Worm (Caenorhabditis elegans) whole organism, L2 larva: ENCODE measurements around the gene irld-3.

Source experiments
- F13H6.1 ChIP-seq: sonication (generic microtip); optimal IDR thresholded peaks from 2 replicates; lab custom pipeline; 2016; ENCODE audit warnings: missing genetic modification characterization, missing compliant biosample characterization
- R02D3.7 ChIP-seq: fragments of 150-350 bp; optimal IDR thresholded peaks from 2 replicates; lab custom pipeline; 2014; ENCODE audit warnings: missing biosample characterization, missing genetic modification characterization
- Y55F3AM.14 ChIP-seq: fragments of 200-800 bp; sonication (Bioruptor generic); optimal IDR thresholded peaks from 2 replicates; lab custom pipeline; 2018; ENCODE audit warnings: mild to moderate bottlenecking, missing genetic modification characterization, missing compliant biosample characterization
- alr-1 ChIP-seq: fragments of 150-350 bp; optimal IDR thresholded peaks from 2 replicates; lab custom pipeline; 2014; ENCODE audit warnings: missing biosample characterization, missing genetic modification characterization
- aly-2 ChIP-seq: fragments of 150-350 bp; optimal IDR thresholded peaks from 2 replicates; lab custom pipeline; 2014; ENCODE audit warnings: missing biosample characterization, missing genetic modification characterization
- blmp-1 ChIP-seq: sonication (generic microtip); optimal IDR thresholded peaks from 2 replicates; lab custom pipeline; 2017; ENCODE audit warnings: missing genetic modification characterization, mild to moderate bottlenecking, missing compliant biosample characterization, antibody characterized with exemption, moderate library complexity; ENCODE audit not compliant: insufficient read depth
- ceh-16 ChIP-seq: fragments of 150-350 bp; optimal IDR thresholded peaks from 2 replicates; lab custom pipeline; 2014; ENCODE audit warnings: missing biosample characterization, missing genetic modification characterization
- ceh-82 ChIP-seq: fragments of 150-350 bp; optimal IDR thresholded peaks from 2 replicates; lab custom pipeline; 2014; ENCODE audit warnings: missing biosample characterization, missing genetic modification characterization
- crh-2 ChIP-seq: sonication (generic microtip); optimal IDR thresholded peaks from 2 replicates; lab custom pipeline; 2017; ENCODE audit warnings: missing biosample characterization, missing genetic modification characterization
- dmd-4 ChIP-seq: sonication (generic microtip); optimal IDR thresholded peaks from 2 replicates; lab custom pipeline; 2017; ENCODE audit warnings: missing biosample characterization, missing genetic modification characterization
- egl-27 ChIP-seq: sonication (generic microtip); optimal IDR thresholded peaks from 3 replicates; lab custom pipeline; 2017; ENCODE audit warnings: missing biosample characterization, missing genetic modification reagents, missing genetic modification characterization
- elt-3 ChIP-seq: sonication (generic microtip); optimal IDR thresholded peaks from 2 replicates; lab custom pipeline; 2017; ENCODE audit warnings: missing biosample characterization, missing genetic modification characterization
- fos-1 ChIP-seq: fragments of 150-350 bp; optimal IDR thresholded peaks from 2 replicates; lab custom pipeline; 2014; ENCODE audit warnings: missing biosample characterization, missing genetic modification characterization
- lin-11 ChIP-seq: fragments of 150-350 bp; sonication (generic microtip); optimal IDR thresholded peaks from 2 replicates; lab custom pipeline; 2014; ENCODE audit warnings: missing biosample characterization, missing genetic modification characterization, inconsistent platforms, mixed read lengths
- lin-13 ChIP-seq: fragments of 150-350 bp; optimal IDR thresholded peaks from 2 replicates; lab custom pipeline; 2014; ENCODE audit warnings: missing biosample characterization, missing genetic modification reagents, missing genetic modification characterization
- lin-39 ChIP-seq: fragments of 150-350 bp; optimal IDR thresholded peaks from 2 replicates; lab custom pipeline; 2014; ENCODE audit warnings: missing biosample characterization, missing genetic modification reagents, missing genetic modification characterization
- lsy-2 ChIP-seq, 2 experiments: fragments of 150-350 bp in 1 of 2; sonication (generic microtip) in 1 of 2; optimal IDR thresholded peaks; 2 replicates each; lab custom pipeline; 2014 to 2017; ENCODE audit warnings: missing biosample characterization in 2 of 2, missing genetic modification characterization in 2 of 2
- mab-5 ChIP-seq: fragments of 150-350 bp; optimal IDR thresholded peaks from 2 replicates; lab custom pipeline; 2014; ENCODE audit warnings: missing biosample characterization, missing genetic modification characterization
- mbf-1 ChIP-seq: sonication (generic microtip); optimal IDR thresholded peaks from 2 replicates; lab custom pipeline; 2017; ENCODE audit warnings: missing biosample characterization, missing genetic modification characterization
- mdl-1 ChIP-seq, 2 experiments: fragments of 150-350 bp in 1 of 2; sonication (generic microtip) in 1 of 2; optimal IDR thresholded peaks; 2 replicates each; lab custom pipeline; 2017; ENCODE audit warnings: missing biosample characterization in 2 of 2, missing genetic modification characterization in 2 of 2
- nhr-11 ChIP-seq: fragments of 150-350 bp; optimal IDR thresholded peaks from 2 replicates; lab custom pipeline; 2014; ENCODE audit warnings: missing biosample characterization, missing genetic modification characterization
- nhr-12 ChIP-seq: fragments of 150-350 bp; optimal IDR thresholded peaks from 2 replicates; lab custom pipeline; 2014; ENCODE audit warnings: missing biosample characterization, missing genetic modification characterization
- nhr-129 ChIP-seq: fragments of 150-350 bp; optimal IDR thresholded peaks from 2 replicates; lab custom pipeline; 2014; ENCODE audit warnings: missing biosample characterization, missing genetic modification characterization
- nhr-21 ChIP-seq: fragments of 150-350 bp; optimal IDR thresholded peaks from 2 replicates; lab custom pipeline; 2014; ENCODE audit warnings: missing biosample characterization, missing genetic modification characterization
- nhr-23 ChIP-seq: fragments of 150-350 bp; optimal IDR thresholded peaks from 2 replicates; lab custom pipeline; 2014; ENCODE audit warnings: missing biosample characterization, missing genetic modification reagents, missing genetic modification characterization
- nhr-237 ChIP-seq: fragments of 150-350 bp; optimal IDR thresholded peaks from 2 replicates; lab custom pipeline; 2014; ENCODE audit warnings: missing biosample characterization, missing genetic modification characterization
- nhr-77 ChIP-seq: fragments of 150-350 bp; optimal IDR thresholded peaks from 2 replicates; lab custom pipeline; 2014; ENCODE audit warnings: missing biosample characterization, missing genetic modification characterization
- peb-1 ChIP-seq: fragments of 150-350 bp; optimal IDR thresholded peaks from 2 replicates; lab custom pipeline; 2014; ENCODE audit warnings: missing biosample characterization, missing genetic modification characterization
- sem-4 ChIP-seq: fragments of 150-350 bp; optimal IDR thresholded peaks from 2 replicates; lab custom pipeline; 2014; ENCODE audit warnings: missing biosample characterization, missing genetic modification reagents, missing genetic modification characterization
- skn-1 ChIP-seq: sonication (generic microtip); optimal IDR thresholded peaks from 2 replicates; lab custom pipeline; 2017; ENCODE audit warnings: missing biosample characterization, missing genetic modification characterization
- sma-3 ChIP-seq: sonication (generic microtip); optimal IDR thresholded peaks from 2 replicates; lab custom pipeline; 2016; ENCODE audit warnings: missing genetic modification reagents, missing genetic modification characterization, missing compliant biosample characterization
- sma-9 ChIP-seq, 2 experiments: fragments of 150-350 bp in 1 of 2; sonication (generic microtip) in 1 of 2; optimal IDR thresholded peaks; 2 replicates each; lab custom pipeline; 2014 to 2016; ENCODE audit warnings: missing genetic modification characterization in 2 of 2, mild to moderate bottlenecking in 1 of 2, missing biosample characterization in 1 of 2, missing compliant biosample characterization in 1 of 2, missing genetic modification reagents in 1 of 2, moderate library complexity in 1 of 2
- unc-39 ChIP-seq: fragments of 150-350 bp; optimal IDR thresholded peaks from 2 replicates; lab custom pipeline; 2014; ENCODE audit warnings: missing biosample characterization, missing genetic modification characterization
- unc-55 ChIP-seq: fragments of 150-350 bp; sonication (generic microtip); optimal IDR thresholded peaks from 3 replicates; lab custom pipeline; 2014; ENCODE audit warnings: missing biosample characterization, missing genetic modification reagents, missing genetic modification characterization
- ztf-1 ChIP-seq: fragments of 200-800 bp; sonication (Bioruptor generic); conservative IDR thresholded peaks from 2 replicates; pipeline ENCODE4 v1.3.6; 2022; ENCODE audit warnings: missing genetic modification characterization, missing compliant biosample characterization
- ztf-4 ChIP-seq: fragments of 150-350 bp; optimal IDR thresholded peaks from 2 replicates; lab custom pipeline; 2014; ENCODE audit warnings: missing biosample characterization, missing genetic modification characterization

The irld-3 gene

ce11 chrV:3118167-3118566, 20.2 kb downstream of the irld-3 start, which contains the start of gene clec-210:
clec-210 (plus strand) TSS chrV:3118377.
- TF ChIP-seq fos-1 (tag; lab: Kevin White, UChicago) (peak; percentile 28), crh-2 (no peak), nhr-23 (tag; lab: Kevin White, UChicago) (no peak)

ce11 chrV:3114973-3115372, 23.4 kb downstream of the irld-3 start, which contains the start of gene Y73C8C.3:
Y73C8C.3 (plus strand) TSS chrV:3115273.
- TF ChIP-seq mbf-1 (tag; lab: Kevin White, UChicago) (no peak), nhr-21 (no peak), blmp-1 (tag; lab: Kevin White, UChicago) (no peak), Y55F3AM.14 (GFP tag; lab: Kevin White, UChicago) (no peak), unc-55 (GFP tag; lab: Kevin White, UChicago) (no peak), nhr-77 (tag; lab: Kevin White, UChicago) (no peak), sma-3 (GFP tag; lab: Kevin White, UChicago) (no peak), sma-9 (GFP tag; optimal IDR thresholded peaks at IDR 0.05; lab: Kevin White, UChicago) (no peak), sma-9 (tag; optimal IDR thresholded peaks at IDR 0.05; lab: Kevin White, UChicago) (no peak), R02D3.7 (no peak), aly-2 (tag; lab: Kevin White, UChicago) (no peak), lin-13 (no peak), F13H6.1 (tag; lab: Kevin White, UChicago) (no peak), nhr-237 (tag; lab: Kevin White, UChicago) (no peak), ceh-16 (tag; lab: Kevin White, UChicago) (no peak), egl-27 (tag; lab: Kevin White, UChicago) (no peak), nhr-12 (no peak), unc-39 (tag; lab: Kevin White, UChicago) (no peak)
- TF ChIP-seq, all 48 proteins: peak for 0

- no peak for TF ChIP-seq nhr-237 (tag; lab: Kevin White, UChicago)
- no peak for TF ChIP-seq nhr-23 (tag; lab: Kevin White, UChicago)
- no peak for TF ChIP-seq blmp-1 (tag; lab: Kevin White, UChicago)
- TF ChIP-seq F13H6.1 (tag; lab: Kevin White, UChicago): no peak
These were observed 24.6 kb downstream of the irld-3 start, which contains the start of gene Y73C8C.8 for ce11 chrV:3113751-3114150. Y73C8C.8 (minus strand) TSS chrV:3113851.

- TF ChIP-seq fos-1 (tag; lab: Kevin White, UChicago): peak; percentile 22
- TF ChIP-seq mbf-1 (tag; lab: Kevin White, UChicago): no peak
- TF ChIP-seq blmp-1 (tag; lab: Kevin White, UChicago): no peak
- TF ChIP-seq, all 48 proteins: peak for 1
These were observed 26.2 kb downstream of the irld-3 start for ce11 chrV:3112198-3112597.

ce11 chrV:3107450-3107849, 30.9 kb downstream of the irld-3 start, which contains the start of gene str-68:
str-68 (minus strand) TSS chrV:3107550.
- no peak for TF ChIP-seq mdl-1 (tag; optimal IDR thresholded peaks at IDR 0.05; lab: Kevin White, UChicago)
- no peak for TF ChIP-seq ceh-82
- TF ChIP-seq lsy-2 (tag; optimal IDR thresholded peaks at IDR 0.05; lab: Kevin White, UChicago): no peak
- TF ChIP-seq nhr-12: no peak
- no peak for TF ChIP-seq ztf-1 (GFP tag; lab: Robert Waterston, UW)
- no peak for TF ChIP-seq lin-39 (tag; lab: Kevin White, UChicago)
- TF ChIP-seq unc-39 (tag; lab: Kevin White, UChicago): no peak
- TF ChIP-seq fos-1 (tag; lab: Kevin White, UChicago): no peak
- no peak for TF ChIP-seq lin-13
- TF ChIP-seq sma-9 (GFP tag; optimal IDR thresholded peaks at IDR 0.05; lab: Kevin White, UChicago): no peak
- TF ChIP-seq sma-9 (tag; optimal IDR thresholded peaks at IDR 0.05; lab: Kevin White, UChicago): no peak
- TF ChIP-seq dmd-4 (tag; lab: Kevin White, UChicago): no peak
- TF ChIP-seq crh-2: no peak
- TF ChIP-seq lin-11 (tag; lab: Kevin White, UChicago): no peak

ce11 chrV:3106785-3107184, 31.6 kb downstream of the irld-3 start:
- no peak for TF ChIP-seq lsy-2 (tag; optimal IDR thresholded peaks at IDR 0.05; lab: Kevin White, UChicago)
- TF ChIP-seq alr-1 (tag; lab: Kevin White, UChicago): no peak
- no peak for TF ChIP-seq ceh-16 (tag; lab: Kevin White, UChicago)
- TF ChIP-seq nhr-11 (tag; lab: Kevin White, UChicago): no peak
- TF ChIP-seq F13H6.1 (tag; lab: Kevin White, UChicago): no peak
- no peak for TF ChIP-seq nhr-21
- no peak for TF ChIP-seq skn-1
- TF ChIP-seq ztf-4 (tag; lab: Kevin White, UChicago): no peak
- no peak for TF ChIP-seq peb-1 (tag; lab: Kevin White, UChicago)
- TF ChIP-seq sem-4 (tag; lab: Kevin White, UChicago): no peak
- no peak for TF ChIP-seq mab-5 (tag; lab: Kevin White, UChicago)
- TF ChIP-seq unc-55 (GFP tag; lab: Kevin White, UChicago): no peak
- TF ChIP-seq nhr-129 (tag; lab: Kevin White, UChicago): no peak
- no peak for TF ChIP-seq aly-2 (tag; lab: Kevin White, UChicago)
- TF ChIP-seq elt-3 (tag; lab: Kevin White, UChicago): no peak
- TF ChIP-seq mbf-1 (tag; lab: Kevin White, UChicago): no peak
- TF ChIP-seq fos-1 (tag; lab: Kevin White, UChicago): no peak
